Fruit fly (Drosophila melanogaster) ovary, adult (tissue): ENCODE results near the gene CG34454.

Experiments
- CG17801 ChIP-seq: fragments of 200-800 bp; optimal IDR thresholded peaks from 2 replicates; lab custom pipeline; 2019; ENCODE audit warnings: missing biosample characterization, mild to moderate bottlenecking, missing genetic modification characterization, moderate library complexity; ENCODE audit not compliant: partially characterized antibody

The CG34454 gene

DNA sequence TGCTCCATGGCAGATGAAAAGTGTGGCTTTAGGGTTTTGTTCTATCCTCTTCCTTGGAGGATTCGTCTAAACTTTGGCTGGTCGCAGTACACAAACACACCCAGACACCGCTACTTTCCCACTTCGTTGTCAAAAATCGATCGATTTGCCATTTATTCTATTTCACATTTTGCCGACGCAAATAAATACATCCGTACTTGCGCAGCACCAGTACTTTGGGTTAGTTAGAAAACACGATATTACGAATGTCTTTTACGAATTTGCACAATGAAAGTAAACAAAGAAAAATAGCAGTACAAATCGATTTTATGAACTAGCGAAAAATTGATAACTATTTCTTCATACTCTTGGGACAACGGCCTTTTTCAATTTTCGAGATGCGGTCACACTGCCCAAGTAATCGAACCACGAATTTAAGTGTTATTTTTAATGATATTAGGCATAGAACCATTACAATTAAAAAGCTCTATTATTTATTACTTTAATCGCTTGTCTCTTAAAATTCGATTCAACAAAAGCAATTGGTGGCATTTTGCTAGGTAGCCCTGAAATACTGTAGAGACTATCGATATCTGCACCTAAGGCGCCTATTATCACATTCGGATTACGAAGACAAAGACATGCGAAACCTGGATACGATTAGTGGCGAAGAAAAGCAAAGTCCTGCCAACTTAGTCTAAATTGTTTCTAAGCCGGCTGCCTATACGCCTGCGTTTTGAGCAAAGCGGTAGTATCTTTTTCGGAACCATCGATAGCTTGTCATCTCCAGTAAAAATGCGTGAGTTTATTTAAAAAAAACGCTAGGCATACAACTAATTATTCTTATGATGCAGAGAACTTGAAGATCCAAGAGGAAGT lies 25.7 kb upstream of the CG34454 start, which contains the start of the genes DIP2 and wac:
Gene DIP2, minus strand, starts transcription at position 337 of the 858 bp plus-strand sequence.
Gene wac, plus strand, starts transcription at position 559 of the 858 bp plus-strand sequence.
- TF ChIP-seq CG17801 (GFP tag; lab: Kevin White, UChicago), result peak; percentile 33

DNA sequence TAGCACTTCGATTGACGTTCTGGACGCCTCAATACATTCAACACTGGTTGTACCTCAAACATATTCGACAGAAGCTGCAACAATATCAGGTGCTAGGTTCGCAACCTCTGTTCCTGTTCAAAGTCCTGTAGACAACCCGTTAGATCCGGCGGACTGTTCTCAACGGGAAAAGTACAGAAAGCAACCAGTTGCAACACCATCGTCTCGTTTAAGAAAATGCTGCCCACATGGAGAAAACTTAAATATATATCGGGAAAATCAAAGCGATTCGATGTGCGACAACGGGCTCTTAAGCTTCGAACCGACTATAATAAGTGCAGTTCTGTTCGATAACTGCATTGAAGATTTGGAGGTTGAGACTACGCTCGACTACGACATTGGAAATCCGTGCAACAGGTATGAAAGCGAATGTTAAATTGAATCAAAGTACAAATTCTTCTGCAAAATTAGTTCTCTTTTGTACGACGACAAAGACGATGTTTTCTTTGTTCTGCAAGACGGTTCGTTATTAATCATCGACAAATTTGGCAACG lies 16.1 kb upstream of the CG34454 start:
- TF ChIP-seq CG17801 (GFP tag; lab: Kevin White, UChicago), result no peak

DNA sequence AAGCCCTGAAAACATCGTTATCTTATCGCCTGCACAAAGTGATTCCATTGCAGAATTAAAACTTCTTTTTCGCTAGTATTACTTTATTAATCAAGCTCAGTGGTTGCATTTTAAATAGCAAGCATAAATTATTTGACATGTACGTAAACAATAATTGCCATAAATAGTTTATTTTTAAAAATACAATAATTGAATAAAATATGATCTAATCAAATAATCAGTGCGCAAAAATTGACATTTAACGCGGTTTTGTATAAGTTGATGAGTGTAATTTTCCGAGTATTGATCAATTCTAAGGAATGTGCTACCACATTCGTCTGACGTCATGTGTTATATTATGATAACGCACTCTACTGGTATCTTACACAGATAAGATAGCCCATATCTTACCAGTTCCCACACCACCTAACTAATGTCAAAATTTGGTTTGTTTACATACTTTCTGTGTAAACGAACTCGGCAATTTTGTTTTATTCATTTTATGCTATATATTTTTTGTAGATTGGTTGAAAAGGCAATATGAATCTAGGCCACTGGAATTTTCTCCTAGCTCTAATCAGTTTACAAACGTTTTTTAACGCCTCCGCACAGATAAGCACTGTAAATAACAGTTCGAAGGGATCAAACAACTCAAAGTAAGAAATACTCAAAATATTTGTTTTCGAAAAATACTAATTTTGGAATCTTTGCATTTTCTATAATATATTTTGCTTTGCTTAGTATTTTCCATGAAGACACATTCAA lies 15.5 kb upstream of the CG34454 start, which contains the start of gene mthl14:
Gene mthl14, plus strand, starts transcription at position 10 of the 744 bp plus-strand sequence.
- TF ChIP-seq CG17801 (GFP tag; lab: Kevin White, UChicago), result no peak

DNA sequence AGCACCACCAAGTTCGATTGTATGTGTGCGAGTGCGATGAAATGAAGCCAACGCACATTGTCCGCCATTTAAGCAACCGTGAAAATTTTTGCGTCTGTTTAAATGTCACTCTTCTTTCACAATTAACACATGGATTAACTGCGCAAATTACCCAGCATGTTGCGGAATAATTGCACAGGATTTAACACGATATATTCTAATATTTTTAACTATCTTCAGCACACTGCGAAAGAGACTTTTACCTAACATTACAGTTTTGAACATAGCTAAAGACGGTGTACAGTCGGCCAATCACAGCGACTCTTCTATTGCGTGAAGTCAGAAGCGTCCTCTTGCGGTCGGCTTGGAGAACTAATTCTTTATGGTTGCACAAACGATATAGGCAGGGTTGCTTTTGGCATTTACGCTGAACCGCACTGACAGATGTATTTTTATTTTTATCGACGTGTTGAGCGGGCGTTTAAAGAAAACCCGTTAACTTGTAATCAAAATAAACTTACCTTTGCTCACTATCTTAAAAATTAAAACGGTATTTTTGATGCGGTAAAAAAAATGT lies 14.6 kb upstream of the CG34454 start:
- peak; percentile 37 for TF ChIP-seq CG17801 (GFP tag; lab: Kevin White, UChicago)

DNA sequence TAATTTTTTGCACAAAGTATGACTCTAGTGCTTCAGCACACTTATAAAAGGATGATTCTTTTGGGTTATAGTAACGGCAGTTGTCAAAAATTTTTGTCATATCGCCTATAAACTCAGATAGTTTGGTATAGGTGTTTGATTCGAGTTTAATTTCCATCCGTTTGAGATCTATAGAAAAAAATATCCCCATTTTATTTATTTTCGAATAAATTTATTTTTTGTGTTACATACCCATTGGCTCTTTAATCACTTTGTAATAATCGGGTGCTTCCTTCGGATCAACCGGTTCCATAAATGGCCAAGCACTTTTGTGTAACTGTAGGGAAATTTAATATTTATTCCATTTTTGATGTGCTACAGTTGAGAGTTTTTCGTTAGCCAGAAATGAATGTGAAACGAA lies 2.2 kb upstream of the CG34454 start:
- TF ChIP-seq CG17801 (GFP tag; lab: Kevin White, UChicago), result no peak

DNA sequence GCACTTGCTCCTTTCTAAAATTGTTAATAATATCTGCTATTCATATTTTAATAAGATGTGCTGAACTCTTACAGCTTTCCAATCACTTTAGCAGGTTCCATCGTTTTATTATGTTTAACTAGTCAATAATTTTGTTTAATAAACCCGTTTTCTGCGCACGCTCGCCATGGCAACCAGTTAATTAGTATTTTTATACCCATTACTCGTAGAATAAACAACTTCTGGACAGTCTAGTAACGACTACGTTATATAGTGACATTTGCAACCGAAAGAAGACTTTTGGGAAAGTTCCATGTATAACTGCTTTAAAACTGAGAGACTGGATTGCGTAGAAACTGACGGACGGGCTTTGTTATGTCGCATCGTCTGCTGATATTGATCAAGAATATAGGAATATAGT lies 1.1 kb upstream of the CG34454 start, which contains the start of gene CG34453:
Gene CG34453, minus strand, starts transcription at position 101 of the 400 bp plus-strand sequence.
- no peak for TF ChIP-seq CG17801 (GFP tag; lab: Kevin White, UChicago)

DNA sequence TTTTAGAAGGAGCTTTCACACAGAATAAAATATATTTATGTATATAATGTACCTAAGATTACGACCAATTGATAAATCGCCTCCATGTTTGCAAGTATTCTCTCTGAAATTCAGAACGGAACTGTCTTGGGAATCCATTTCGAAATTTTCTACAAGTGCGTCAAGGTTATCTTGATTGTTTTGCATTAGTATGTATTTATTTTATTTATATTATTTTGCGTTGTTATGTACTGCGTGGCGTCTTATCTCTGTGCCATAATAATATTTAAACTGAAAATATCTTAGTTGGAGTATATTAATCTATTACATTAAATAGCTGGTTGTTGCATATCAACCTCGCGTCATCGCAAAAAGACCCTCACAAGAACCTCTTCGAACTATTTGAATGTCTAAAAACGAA lies 646 bp downstream of the CG34454 start, which contains the start of gene CG42846:
Gene CG42846, minus strand, starts transcription at position 101 of the 400 bp plus-strand sequence.
- no peak for TF ChIP-seq CG17801 (GFP tag; lab: Kevin White, UChicago)

DNA sequence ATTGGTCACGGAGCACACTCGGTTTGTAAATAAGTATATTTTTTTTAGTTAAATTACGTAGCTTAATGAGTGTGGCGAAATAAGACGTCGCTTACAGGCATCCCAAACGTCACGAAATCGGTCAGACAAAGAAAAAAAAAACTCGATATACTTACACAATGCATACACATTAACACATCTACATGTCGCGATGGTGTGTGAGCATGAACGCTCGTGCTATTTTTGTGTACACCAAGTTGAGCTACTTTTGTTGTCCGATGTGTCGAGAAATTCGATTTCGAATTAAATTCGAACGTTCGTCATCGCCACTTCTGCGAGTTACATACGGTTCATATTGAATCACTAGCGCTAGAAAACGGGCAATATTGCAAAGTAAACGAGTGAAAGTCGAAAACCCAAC lies 7.0 kb downstream of the CG34454 start:
- no peak for TF ChIP-seq CG17801 (GFP tag; lab: Kevin White, UChicago)

DNA sequence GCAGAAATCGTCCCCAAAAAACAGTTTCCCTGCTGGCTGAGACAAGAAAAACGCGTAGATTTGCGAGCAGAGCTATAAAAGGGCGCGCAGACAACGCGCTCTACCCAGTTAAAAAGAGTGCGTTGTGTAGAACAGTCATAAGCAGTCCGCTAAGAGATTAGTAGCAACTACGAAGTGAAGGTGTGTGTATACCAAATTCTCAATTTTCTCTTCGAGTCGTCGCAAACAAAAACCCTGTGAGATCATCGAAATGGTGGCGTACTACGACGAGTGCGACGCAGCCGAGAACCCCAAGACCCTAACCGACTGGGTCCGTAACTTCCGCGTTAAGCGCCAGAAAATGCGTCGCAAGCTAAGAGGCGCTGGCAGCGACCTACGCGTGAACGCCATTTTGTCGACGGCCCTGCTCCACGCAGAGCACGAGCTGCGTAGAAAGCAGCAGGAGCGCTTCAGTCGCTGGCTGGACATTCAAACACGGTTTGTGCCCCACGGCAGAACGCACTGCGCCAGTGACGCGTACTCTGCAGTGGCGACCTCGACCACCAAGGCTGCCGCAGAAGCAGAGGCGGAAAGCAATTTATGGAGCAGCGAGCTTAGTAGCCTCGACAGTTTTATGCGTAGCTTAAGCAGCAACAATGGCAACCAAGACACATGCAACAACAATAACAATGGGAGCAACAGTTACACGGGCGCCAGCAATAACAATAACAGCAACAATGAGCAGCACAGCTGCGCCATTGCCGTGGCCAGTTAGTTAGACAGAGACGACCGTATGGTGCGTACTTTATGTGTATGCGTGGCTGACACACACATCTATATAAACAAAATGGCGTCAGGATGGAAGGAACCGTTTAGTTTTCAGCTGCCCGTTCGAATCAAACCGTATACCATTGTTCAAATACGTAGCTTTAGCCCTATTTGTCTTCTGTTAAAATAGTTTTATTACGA lies 7.9 kb downstream of the CG34454 start:
- TF ChIP-seq CG17801 (GFP tag; lab: Kevin White, UChicago), result no peak

DNA sequence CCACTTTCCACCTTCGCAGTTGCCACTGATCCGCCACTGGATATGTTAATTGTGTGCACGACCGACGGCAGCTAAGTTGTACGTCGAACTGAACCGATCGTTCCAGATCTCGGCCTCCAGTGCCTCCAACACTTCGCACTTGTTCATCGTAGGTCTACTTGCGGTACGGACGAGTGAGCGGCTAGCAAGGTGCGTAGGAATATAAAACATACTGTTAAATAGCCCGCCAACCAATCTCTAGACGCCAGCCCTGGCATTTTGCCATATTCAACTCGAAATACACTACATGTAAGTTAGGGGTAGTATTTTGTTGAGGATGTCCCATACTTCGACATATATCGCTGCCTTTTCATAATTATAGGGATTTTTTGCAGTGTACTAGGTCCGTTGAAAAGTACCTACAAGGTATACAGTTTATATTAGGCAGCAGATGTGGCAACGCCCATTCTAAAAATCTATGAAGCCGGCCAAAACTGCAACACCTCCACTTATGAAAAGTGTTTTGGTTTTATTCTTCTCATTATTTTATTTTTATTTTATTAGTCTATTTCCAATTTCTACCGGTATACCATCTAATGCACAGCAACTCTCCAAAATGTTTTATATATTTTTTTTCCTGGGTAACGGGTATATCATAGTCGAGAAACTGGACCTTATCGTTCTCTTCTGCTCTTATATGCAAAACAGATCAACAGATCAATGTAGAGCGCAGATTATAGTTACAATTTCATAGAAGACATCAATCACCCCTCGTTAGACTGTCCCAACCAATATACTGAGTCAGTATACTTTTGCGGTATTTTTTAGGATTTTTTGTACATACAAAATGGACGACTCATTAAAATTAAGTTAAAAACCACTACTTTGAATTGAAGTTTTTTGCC lies 8.9 kb downstream of the CG34454 start, which contains the start of the genes pyx and CG33229:
Gene pyx, minus strand, starts transcription at position 51 of the 884 bp plus-strand sequence.
Gene CG33229, plus strand, starts transcription at position 834 of the 884 bp plus-strand sequence.
- TF ChIP-seq CG17801 (GFP tag; lab: Kevin White, UChicago), result peak; percentile 29

DNA sequence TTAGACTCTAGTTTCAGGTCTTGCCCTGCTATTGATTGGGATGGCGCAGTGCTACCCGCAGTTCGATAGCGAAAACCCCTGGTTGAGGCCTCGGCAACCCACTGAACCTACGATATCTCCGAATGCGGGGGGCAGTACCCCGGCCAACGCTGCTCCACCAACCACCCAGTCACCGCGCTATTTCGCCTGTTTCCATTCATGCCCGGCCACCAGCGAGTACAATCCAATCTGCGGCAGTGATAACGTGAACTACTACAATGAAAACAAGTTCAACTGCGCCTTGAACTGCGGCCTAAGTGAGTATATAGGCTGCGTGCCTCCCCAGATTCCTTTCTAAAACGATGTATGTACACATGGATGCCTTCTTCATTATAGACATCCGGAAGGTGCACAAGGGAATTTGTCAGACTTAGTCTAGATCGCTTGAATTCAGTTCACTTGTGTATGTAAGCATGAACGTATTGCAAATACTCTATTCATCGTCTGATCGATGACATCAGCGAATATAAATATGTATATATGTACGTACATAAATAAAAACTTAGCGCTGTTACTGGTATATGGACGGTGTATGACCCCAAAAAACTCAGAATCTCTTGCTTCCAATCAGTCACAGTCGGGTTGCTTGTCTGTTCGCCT lies 14.6 kb downstream of the CG34454 start, which contains the start of gene CG13877:
Gene CG13877, plus strand, starts transcription at position 589 of the 639 bp plus-strand sequence.
- no peak for TF ChIP-seq CG17801 (GFP tag; lab: Kevin White, UChicago)

DNA sequence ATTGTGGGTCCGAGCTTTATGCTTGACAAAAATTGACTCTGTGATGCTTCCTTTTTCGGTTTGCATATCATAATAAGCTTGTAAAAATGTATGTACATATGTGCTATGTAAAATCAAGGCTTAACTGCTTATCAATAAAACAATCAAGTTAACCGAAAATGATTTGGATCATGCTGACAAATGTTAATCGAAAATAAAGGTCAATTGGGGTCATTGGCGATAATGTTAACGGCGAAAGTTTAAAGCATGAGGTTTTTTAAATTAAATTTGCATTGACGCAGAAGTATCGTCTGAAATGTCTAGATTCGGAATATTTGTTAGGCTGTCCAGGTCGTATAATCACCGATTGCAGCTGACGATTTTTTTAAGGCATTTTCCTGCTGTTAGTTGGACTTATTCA lies 15.8 kb downstream of the CG34454 start, which contains the start of gene Kaz1-ORFB:
Gene Kaz1-ORFB, plus strand, starts transcription at position 301 of the 400 bp plus-strand sequence.
- TF ChIP-seq CG17801 (GFP tag; lab: Kevin White, UChicago), result no peak
